Fruit fly (Drosophila melanogaster) whole organism, prepupa: Measurements from ENCODE around the gene CG4743.

ENCODE experiments used
- Blimp-1 ChIP-seq: fragments of 200-800 bp; sonication (Bioruptor generic); optimal IDR thresholded peaks from 3 replicates; lab custom pipeline; 2017; ENCODE audit warnings: missing biosample characterization, missing genetic modification characterization, mild to moderate bottlenecking, moderate library complexity, missing genetic modification reagents
- CG10631 ChIP-seq: fragments of 200-800 bp; sonication (Bioruptor generic); optimal IDR thresholded peaks from 2 replicates; lab custom pipeline; 2016; ENCODE audit warnings: missing biosample characterization, missing genetic modification characterization
- CG10669 ChIP-seq: fragments of 200-800 bp; sonication (Bioruptor generic); optimal IDR thresholded peaks from 3 replicates; lab custom pipeline; 2018; ENCODE audit warnings: missing biosample characterization, mild to moderate bottlenecking, missing genetic modification characterization, moderate library complexity
- CG11294 ChIP-seq: fragments of 200-800 bp; sonication (Bioruptor generic); IDR thresholded peaks from 2 replicates; pipeline ENCODE4 v1.3.6; 2022; ENCODE audit warnings: missing biosample characterization, missing genetic modification characterization
- CG11902 ChIP-seq: fragments of 200-800 bp; sonication (Bioruptor generic); optimal IDR thresholded peaks from 3 replicates; lab custom pipeline; 2016; ENCODE audit warnings: missing biosample characterization, missing genetic modification characterization
- CG15336 ChIP-seq: fragments of 200-800 bp; sonication (Bioruptor generic); IDR thresholded peaks from 2 replicates; pipeline ENCODE4 v1.3.6; 2022; ENCODE audit warnings: missing biosample characterization, missing genetic modification characterization
- CG1621 ChIP-seq: fragments of 200-800 bp; sonication (Bioruptor generic); optimal IDR thresholded peaks from 3 replicates; lab custom pipeline; 2018; ENCODE audit warnings: missing biosample characterization, mild to moderate bottlenecking, missing genetic modification characterization
- CG16779 ChIP-seq: fragments of 200-800 bp; sonication (Bioruptor generic); optimal IDR thresholded peaks from 3 replicates; lab custom pipeline; 2017; ENCODE audit warnings: missing biosample characterization, mild to moderate bottlenecking, missing genetic modification characterization
- CG3032 ChIP-seq: fragments of 200-800 bp; optimal IDR thresholded peaks from 2 replicates; lab custom pipeline; 2019; ENCODE audit warnings: missing biosample characterization, mild to moderate bottlenecking, missing genetic modification characterization, moderate library complexity
- CG32006 ChIP-seq: fragments of 200-800 bp; sonication (Bioruptor generic); optimal IDR thresholded peaks from 3 replicates; lab custom pipeline; 2017; ENCODE audit warnings: missing biosample characterization, mild to moderate bottlenecking, missing genetic modification characterization
- CG3919 ChIP-seq: fragments of 200-800 bp; sonication (Bioruptor generic); optimal IDR thresholded peaks from 3 replicates; lab custom pipeline; 2016; ENCODE audit warnings: missing biosample characterization, missing genetic modification characterization
- CG6163 ChIP-seq: fragments of 200-800 bp; sonication (Bioruptor generic); IDR thresholded peaks from 3 replicates; pipeline ENCODE4 v1.3.6; 2022; ENCODE audit warnings: missing biosample characterization, missing genetic modification characterization
- CG6276 ChIP-seq: fragments of 200-800 bp; sonication (Bioruptor generic); optimal IDR thresholded peaks from 2 replicates; lab custom pipeline; 2017; ENCODE audit warnings: missing biosample characterization, mild to moderate bottlenecking, missing genetic modification characterization
- CG6792 ChIP-seq: fragments of 200-800 bp; sonication (Bioruptor generic); optimal IDR thresholded peaks from 3 replicates; lab custom pipeline; 2016; ENCODE audit warnings: missing biosample characterization, missing genetic modification characterization
- CG6808 ChIP-seq: fragments of 200-800 bp; sonication (Bioruptor generic); optimal IDR thresholded peaks from 3 replicates; lab custom pipeline; 2017; ENCODE audit warnings: missing biosample characterization, missing genetic modification characterization, mild to moderate bottlenecking, moderate library complexity, missing genetic modification reagents
- CG6854 ChIP-seq: fragments of 200-800 bp; sonication (Bioruptor generic); optimal IDR thresholded peaks from 2 replicates; lab custom pipeline; 2017; ENCODE audit warnings: missing biosample characterization, mild to moderate bottlenecking, missing genetic modification characterization
- CG7368 ChIP-seq: fragments of 200-800 bp; sonication (Bioruptor generic); optimal IDR thresholded peaks from 3 replicates; lab custom pipeline; 2016; ENCODE audit warnings: missing biosample characterization, missing genetic modification characterization
- CG8119 ChIP-seq: fragments of 200-800 bp; sonication (Bioruptor generic); IDR thresholded peaks from 3 replicates; pipeline ENCODE4 v1.3.6; 2022; ENCODE audit warnings: missing biosample characterization, missing genetic modification characterization
- CG8319 ChIP-seq: fragments of 200-800 bp; sonication (Bioruptor generic); optimal IDR thresholded peaks from 3 replicates; lab custom pipeline; 2016; ENCODE audit warnings: missing biosample characterization, missing genetic modification characterization
- Eip75B ChIP-seq: fragments of 200-800 bp; sonication (Bioruptor generic); optimal IDR thresholded peaks from 3 replicates; lab custom pipeline; 2016; ENCODE audit warnings: missing biosample characterization, missing genetic modification characterization
- Eip78C ChIP-seq: fragments of 200-800 bp; sonication (Bioruptor generic); peaks from one replicate; lab custom pipeline; 2016; ENCODE audit warnings: missing biosample characterization, missing genetic modification characterization
- Eip93F ChIP-seq: fragments of 200-800 bp; sonication (Bioruptor generic); optimal IDR thresholded peaks from 2 replicates; lab custom pipeline; 2016; ENCODE audit warnings: missing biosample characterization, mild to moderate bottlenecking, missing genetic modification characterization
- Ets21C ChIP-seq: fragments of 200-800 bp; sonication (Bioruptor generic); optimal IDR thresholded peaks from 3 replicates; lab custom pipeline; 2016; ENCODE audit warnings: missing biosample characterization, missing genetic modification characterization
- Ets96B ChIP-seq: fragments of 200-800 bp; optimal IDR thresholded peaks from 2 replicates; lab custom pipeline; 2019; ENCODE audit warnings: missing biosample characterization, mild to moderate bottlenecking, missing genetic modification characterization, moderate library complexity
- Gug ChIP-seq: fragments of 200-800 bp; sonication (Bioruptor generic); IDR thresholded peaks from 2 replicates; pipeline ENCODE4 v1.3.6; 2022; ENCODE audit warnings: missing biosample characterization, missing genetic modification characterization
- Hr38 ChIP-seq: sonication (Bioruptor generic); optimal IDR thresholded peaks from 2 replicates; lab custom pipeline; 2016; ENCODE audit warnings: missing biosample characterization, missing genetic modification characterization
- Hr39 ChIP-seq: fragments of 200-800 bp; sonication (Bioruptor generic); optimal IDR thresholded peaks from 2 replicates; lab custom pipeline; 2016; ENCODE audit warnings: missing biosample characterization, missing genetic modification characterization
- Hr4 ChIP-seq: fragments of 200-800 bp; sonication (Bioruptor generic); optimal IDR thresholded peaks from 3 replicates; lab custom pipeline; 2016; ENCODE audit warnings: missing biosample characterization, missing genetic modification characterization
- OdsH ChIP-seq: fragments of 200-800 bp; sonication (Bioruptor generic); optimal IDR thresholded peaks from 3 replicates; lab custom pipeline; 2016; ENCODE audit warnings: missing biosample characterization, missing genetic modification characterization
- Sox14 ChIP-seq: fragments of 200-800 bp; sonication (Bioruptor generic); optimal IDR thresholded peaks from 3 replicates; lab custom pipeline; 2016; ENCODE audit warnings: missing biosample characterization, missing genetic modification characterization
- Sox15 ChIP-seq: fragments of 200-800 bp; sonication (Bioruptor generic); optimal IDR thresholded peaks from 3 replicates; lab custom pipeline; 2016; ENCODE audit warnings: missing biosample characterization, missing genetic modification characterization
- acj6 ChIP-seq: fragments of 200-800 bp; sonication (Bioruptor generic); optimal IDR thresholded peaks from 3 replicates; lab custom pipeline; 2016; ENCODE audit warnings: missing biosample characterization, missing genetic modification characterization
- cyc ChIP-seq: fragments of 200-800 bp; sonication (Bioruptor generic); optimal IDR thresholded peaks from 3 replicates; lab custom pipeline; 2016; ENCODE audit warnings: missing biosample characterization, missing genetic modification characterization
- dac ChIP-seq: fragments of 200-800 bp; sonication (Bioruptor generic); optimal IDR thresholded peaks from 2 replicates; lab custom pipeline; 2017; ENCODE audit warnings: missing biosample characterization, mild to moderate bottlenecking, missing genetic modification characterization
- dsx ChIP-seq: fragments of 200-800 bp; optimal IDR thresholded peaks from 3 replicates; lab custom pipeline; 2019; ENCODE audit warnings: missing biosample characterization, mild to moderate bottlenecking, missing genetic modification characterization, moderate library complexity; ENCODE audit not compliant: poor library complexity, severe bottlenecking
- eg ChIP-seq: fragments of 200-800 bp; sonication (Bioruptor generic); IDR thresholded peaks from 3 replicates; pipeline ENCODE4 v1.3.6; 2022; ENCODE audit warnings: missing biosample characterization, missing genetic modification characterization
- fd59A ChIP-seq: fragments of 200-800 bp; sonication (Bioruptor generic); optimal IDR thresholded peaks from 2 replicates; lab custom pipeline; 2017; ENCODE audit warnings: missing biosample characterization, mild to moderate bottlenecking, missing genetic modification characterization, missing genetic modification reagents
- fd85E ChIP-seq: fragments of 200-800 bp; sonication (Bioruptor generic); optimal IDR thresholded peaks from 3 replicates; lab custom pipeline; 2016; ENCODE audit warnings: missing biosample characterization, missing genetic modification characterization
- fkh ChIP-seq: fragments of 200-800 bp; sonication (Bioruptor generic); optimal IDR thresholded peaks from 3 replicates; lab custom pipeline; 2017; ENCODE audit warnings: missing biosample characterization, mild to moderate bottlenecking, missing genetic modification characterization, moderate library complexity
- net ChIP-seq: fragments of 200-800 bp; sonication (Bioruptor generic); optimal IDR thresholded peaks from 3 replicates; lab custom pipeline; 2016; ENCODE audit warnings: missing biosample characterization, missing genetic modification characterization
- salr ChIP-seq, 2 experiments: fragments of 200-800 bp; sonication (Bioruptor generic); optimal IDR thresholded peaks; 3 replicates each; lab custom pipeline; 2016 to 2018; ENCODE audit warnings: missing biosample characterization in 2 of 2, missing genetic modification characterization in 2 of 2, mild to moderate bottlenecking in 1 of 2
- spab ChIP-seq: fragments of 200-800 bp; sonication (Bioruptor generic); optimal IDR thresholded peaks from 2 replicates; lab custom pipeline; 2017; ENCODE audit warnings: missing biosample characterization, mild to moderate bottlenecking, missing genetic modification characterization, missing genetic modification reagents
- ss ChIP-seq, 2 experiments: fragments of 200-800 bp; sonication (Bioruptor generic); optimal IDR thresholded peaks; 2 replicates in 1 of 2; 3 replicates in 1 of 2; lab custom pipeline; 2017 to 2018; ENCODE audit warnings: mild to moderate bottlenecking in 2 of 2, missing biosample characterization in 2 of 2, missing genetic modification characterization in 2 of 2, moderate library complexity in 1 of 2
- svp ChIP-seq: fragments of 200-800 bp; sonication (Bioruptor generic); peaks from one replicate; lab custom pipeline; 2016; ENCODE audit warnings: missing biosample characterization, missing genetic modification characterization
- topi ChIP-seq: fragments of 200-800 bp; sonication (Bioruptor generic); optimal IDR thresholded peaks from 3 replicates; lab custom pipeline; 2016; ENCODE audit warnings: missing biosample characterization, missing genetic modification characterization
- vri ChIP-seq: fragments of 200-800 bp; sonication (Bioruptor generic); optimal IDR thresholded peaks from 3 replicates; lab custom pipeline; 2016; ENCODE audit warnings: missing biosample characterization, mild to moderate bottlenecking, missing genetic modification characterization

CG4743 gene

DNA sequence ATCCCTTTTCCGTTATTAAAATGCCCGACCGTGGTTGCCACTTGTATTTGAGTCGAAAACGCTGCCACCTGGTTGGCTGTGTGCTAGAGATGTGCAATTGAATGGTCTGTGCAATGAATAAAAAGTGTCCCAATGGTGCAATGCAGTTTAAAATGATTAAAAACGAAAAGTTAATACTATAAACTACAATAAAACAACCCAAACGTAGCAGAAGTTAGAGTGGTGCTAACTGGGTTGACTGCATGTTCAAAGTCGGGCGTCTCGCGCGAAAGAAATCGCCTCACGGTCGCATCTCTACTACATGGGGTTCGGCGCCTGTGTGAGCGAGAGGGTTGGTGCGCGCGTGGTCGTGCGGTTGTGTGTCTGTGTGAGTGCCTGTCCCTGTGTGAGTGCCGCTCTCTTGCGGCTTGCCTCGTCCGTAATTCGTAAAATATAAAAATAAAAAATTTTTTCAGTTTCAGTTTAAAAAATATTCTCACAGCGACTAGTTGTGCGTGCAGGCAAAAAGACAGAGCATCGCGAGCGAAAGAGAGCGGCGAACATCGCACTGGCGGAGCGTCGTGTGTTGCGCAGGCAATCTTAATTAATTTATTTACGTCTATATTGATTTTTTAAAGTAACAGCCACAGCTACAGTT, 33.4 kb downstream of the CG4743 start (continued):
- TF ChIP-seq fkh (peak; percentile 52), topi (GFP tag; lab: Kevin White, UChicago) (peak; percentile 85), cyc (GFP tag; lab: Kevin White, UChicago) (peak; percentile 95), svp (GFP tag; lab: Kevin White, UChicago) (peak; percentile 99), CG10669 (peak; percentile 78), CG11902 (GFP tag; lab: Kevin White, UChicago) (peak; percentile 89), OdsH (GFP tag; lab: Kevin White, UChicago) (peak; percentile 86), Eip93F (GFP tag; lab: Kevin White, UChicago) (no peak), fd59A (GFP tag; lab: Kevin White, UChicago) (peak; percentile 68), CG6276 (GFP tag; lab: Kevin White, UChicago) (no peak), Gug (peak; percentile 81), CG32006 (GFP tag; lab: Kevin White, UChicago) (peak; percentile 81), Hr4 (GFP tag; lab: Kevin White, UChicago) (peak; percentile 89), CG10631 (GFP tag; lab: Kevin White, UChicago) (peak; percentile 92), acj6 (GFP tag; lab: Kevin White, UChicago) (peak; percentile 87), net (GFP tag; lab: Kevin White, UChicago) (peak; percentile 71), CG11294 (GFP tag; lab: Robert Waterston, UW) (peak; percentile 63; the same call in 1 of the 2 replicates), vri (GFP tag; lab: Kevin White, UChicago) (peak; percentile 48), dsx (peak; percentile 47), CG3032 (tag; lab: Kevin White, UChicago) (peak; percentile 86), CG16779 (tag; lab: Kevin White, UChicago) (peak; percentile 81), Eip75B (GFP tag; lab: Kevin White, UChicago) (peak; percentile 88), CG3919 (peak; percentile 86), dac (GFP tag; lab: Kevin White, UChicago) (peak; percentile 85), CG8119 (peak; percentile 68), CG6163 (GFP tag; lab: Robert Waterston, UW) (peak; percentile 86), spab (peak; percentile 44), CG7368 (GFP tag; lab: Kevin White, UChicago) (peak; percentile 79), CG1621 (tag; lab: Kevin White, UChicago) (peak; percentile 75), Ets21C (peak; percentile 89), Hr38 (GFP tag; lab: Kevin White, UChicago) (peak; percentile 58), fd85E (GFP tag; lab: Kevin White, UChicago) (peak; percentile 69), Hr39 (GFP tag; lab: Kevin White, UChicago) (peak; percentile 96)
- TF ChIP-seq, all 60 proteins: peak for 58

DNA sequence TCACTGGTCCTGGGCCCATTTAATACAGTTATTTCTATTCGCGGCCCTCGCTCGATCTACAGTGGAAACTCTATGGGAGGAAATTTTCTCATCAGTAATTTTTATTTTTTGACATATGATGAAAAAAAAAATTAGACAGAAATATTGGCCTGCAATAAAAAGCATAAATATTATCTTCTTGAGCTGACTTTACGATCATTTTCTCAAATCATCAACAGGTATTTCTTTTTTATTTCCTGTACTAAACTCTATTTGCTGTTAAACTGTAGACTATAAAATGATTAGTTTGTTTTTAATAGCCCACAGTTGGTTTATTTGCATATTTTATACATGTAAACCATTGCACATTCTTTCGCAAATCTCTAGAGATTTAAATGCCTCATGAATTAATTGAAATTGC, 36.2 kb downstream of the CG4743 start:
- TF ChIP-seq Eip78C (GFP tag; lab: Kevin White, UChicago): peak; percentile 65
- no peak for TF ChIP-seq svp (GFP tag; lab: Kevin White, UChicago)
- no peak for TF ChIP-seq Sox15
- peak; percentile 3 for TF ChIP-seq spab
- no peak for TF ChIP-seq CG15336 (GFP tag; lab: Robert Waterston, UW)
- peak; percentile 9 for TF ChIP-seq Ets96B
- TF ChIP-seq CG6163 (GFP tag; lab: Robert Waterston, UW): 0 out of 3 replicates have a peak, but pooled peaks have one; percentile 26
- TF ChIP-seq CG3032 (tag; lab: Kevin White, UChicago): no peak
- TF ChIP-seq dsx: no peak
- TF ChIP-seq net (GFP tag; lab: Kevin White, UChicago): no peak
- no peak for TF ChIP-seq CG1621 (tag; lab: Kevin White, UChicago)
- peak; percentile 31 for TF ChIP-seq CG6808 (GFP tag; lab: Kevin White, UChicago)
- no peak for TF ChIP-seq Eip93F (GFP tag; lab: Kevin White, UChicago)
- TF ChIP-seq Blimp-1 (GFP tag; lab: Kevin White, UChicago): no peak
- no peak for TF ChIP-seq CG32006 (GFP tag; lab: Kevin White, UChicago)
- no peak for TF ChIP-seq CG6854 (GFP tag; lab: Kevin White, UChicago)
- no peak for TF ChIP-seq CG8119
- no peak for TF ChIP-seq ss (GFP tag; optimal IDR thresholded peaks at IDR 0.05; lab: Kevin White, UChicago)
- TF ChIP-seq CG11294 (GFP tag; lab: Robert Waterston, UW): no peak
- TF ChIP-seq CG16779 (tag; lab: Kevin White, UChicago): no peak
- no peak for TF ChIP-seq eg (GFP tag; lab: Robert Waterston, UW)
- no peak for TF ChIP-seq dac (GFP tag; lab: Kevin White, UChicago)
- TF ChIP-seq topi (GFP tag; lab: Kevin White, UChicago): no peak
- no peak for TF ChIP-seq fd59A (GFP tag; lab: Kevin White, UChicago)
- no peak for TF ChIP-seq fd85E (GFP tag; lab: Kevin White, UChicago)
- no peak for TF ChIP-seq Hr39 (GFP tag; lab: Kevin White, UChicago)
- no peak for TF ChIP-seq CG6792 (GFP tag; lab: Kevin White, UChicago)
- TF ChIP-seq salr (GFP tag; optimal IDR thresholded peaks at IDR 0.05; lab: Kevin White, UChicago): no peak
- TF ChIP-seq vri (GFP tag; lab: Kevin White, UChicago): no peak
- TF ChIP-seq CG8319 (GFP tag; lab: Kevin White, UChicago): no peak
- TF ChIP-seq CG10669: peak; percentile 19
- TF ChIP-seq Sox14 (GFP tag; lab: Kevin White, UChicago): no peak
- no peak for TF ChIP-seq OdsH (GFP tag; lab: Kevin White, UChicago)
